Worm (Caenorhabditis elegans): ENCODE measurements around the gene trmt-10C.2.

trmt-10C.2 gene

ce11 chrIII:6307832-6308231, 38.2 kb upstream of the trmt-10C.2 start (continued):
- TF ChIP-seq ceh-90 (tag; optimal IDR thresholded peaks at IDR 0.05) (no peak), lin-35 (GFP tag; optimal IDR thresholded peaks at IDR 0.05) (no peak)

ce11 chrIII:6309066-6309465, 37.0 kb upstream of the trmt-10C.2 start, which contains the start of gene gar-2:
Gene gar-2 (plus strand): TSS chrIII:6309366.
- TF ChIP-seq lin-15B (tag; optimal IDR thresholded peaks at IDR 0.05) (no peak), swsn-7 (tag; optimal IDR thresholded peaks at IDR 0.05) (no peak), snu-23 (GFP tag; optimal IDR thresholded peaks at IDR 0.05) (no peak), hlh-4 (tag; optimal IDR thresholded peaks at IDR 0.05) (no peak), blmp-1 (tag; optimal IDR thresholded peaks at IDR 0.05) (no peak), lir-3 (tag; optimal IDR thresholded peaks at IDR 0.05; ENCODE audit: poor library complexity) (no peak)

ce11 chrIII:6310352-6310751, 35.7 kb upstream of the trmt-10C.2 start:
- TF ChIP-seq ceh-82 (tag; optimal IDR thresholded peaks at IDR 0.05) (peak in 1 of 3 experiments; percentile 2), fkh-10 (GFP tag; optimal IDR thresholded peaks at IDR 0.05) (peak; percentile 87), ces-1 (GFP tag; optimal IDR thresholded peaks at IDR 0.05) (peak; percentile 30), lsy-2 (tag; optimal IDR thresholded peaks at IDR 0.05) (peak in 1 of 2 experiments; percentile 5), nhr-71 (tag; optimal IDR thresholded peaks at IDR 0.05) (peak; percentile 8), lin-14 (GFP tag; optimal IDR thresholded peaks at IDR 0.05) (peak; percentile 66), swsn-7 (tag; optimal IDR thresholded peaks at IDR 0.05) (no peak), nhr-19 (GFP tag; conservative IDR thresholded peaks at IDR 0.05) (no peak)

ce11 chrIII:6311452-6311851, 34.6 kb upstream of the trmt-10C.2 start:
- TF ChIP-seq nhr-47 (tag; optimal IDR thresholded peaks at IDR 0.05) (peak; percentile 24), fkh-8 (tag; optimal IDR thresholded peaks at IDR 0.05) (peak; percentile 52), isw-1 (GFP tag; IDR thresholded peaks at IDR 0.05) (no peak)

DNA sequence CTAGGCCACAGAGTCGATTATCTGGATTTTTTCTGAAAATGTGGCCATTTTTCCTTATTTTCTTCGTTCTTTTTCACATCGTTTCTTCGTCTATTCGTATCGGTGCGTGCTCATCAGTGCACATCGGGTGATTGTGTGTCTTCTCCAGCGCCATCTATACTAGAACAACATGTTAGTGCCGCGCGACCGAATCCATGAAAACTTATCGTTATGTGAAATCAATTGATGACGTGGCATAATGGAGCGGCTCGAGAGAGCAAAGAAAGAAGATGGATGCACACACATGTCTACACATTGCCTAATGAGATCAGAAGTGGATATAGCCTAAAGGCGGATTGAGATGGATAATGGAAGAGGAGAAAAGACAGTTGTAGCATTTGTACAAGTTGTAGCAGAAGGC, 33.8 kb upstream of the trmt-10C.2 start:
- TF ChIP-seq ceh-82 (tag; optimal IDR thresholded peaks at IDR 0.05) = no peak
- TF ChIP-seq lin-14 (GFP tag; optimal IDR thresholded peaks at IDR 0.05) = peak; percentile 32

- no peak for TF ChIP-seq unc-86 (tag; optimal IDR thresholded peaks at IDR 0.05)
- peak; percentile 3 for TF ChIP-seq lin-14 (GFP tag; optimal IDR thresholded peaks at IDR 0.05)
Measured at ce11 chrIII:6315515-6315914, 30.6 kb upstream of the trmt-10C.2 start.

- TF ChIP-seq ztf-4 (tag; optimal IDR thresholded peaks at IDR 0.05) (no peak), nhr-28 (tag; optimal IDR thresholded peaks at IDR 0.05) (no peak), jun-1 (tag; optimal IDR thresholded peaks at IDR 0.05) (no peak), lin-14 (GFP tag; optimal IDR thresholded peaks at IDR 0.05) (no peak), irx-1 (tag; optimal IDR thresholded peaks at IDR 0.05) (no peak), nhr-47 (tag; optimal IDR thresholded peaks at IDR 0.05) (no peak), lin-35 (GFP tag; optimal IDR thresholded peaks at IDR 0.05) (no peak)
Measured at ce11 chrIII:6316795-6317194, 29.3 kb upstream of the trmt-10C.2 start.

ce11 chrIII:6317345-6317744, 28.7 kb upstream of the trmt-10C.2 start:
- peak; percentile 48 for TF ChIP-seq nhr-47 (tag; optimal IDR thresholded peaks at IDR 0.05)
- peak; percentile 79 for TF ChIP-seq lin-14 (GFP tag; optimal IDR thresholded peaks at IDR 0.05)
- no peak for TF ChIP-seq tlp-1 (tag; optimal IDR thresholded peaks at IDR 0.05)
- TF ChIP-seq zip-4 (GFP tag; optimal IDR thresholded peaks at IDR 0.05) = no peak
- TF ChIP-seq mdl-1 (tag; optimal IDR thresholded peaks at IDR 0.05) = no peak
- no peak for TF ChIP-seq pqm-1 (tag; optimal IDR thresholded peaks at IDR 0.05)
- TF ChIP-seq fkh-10 (GFP tag; optimal IDR thresholded peaks at IDR 0.05) = peak; percentile 98
- peak in 1 of 2 experiments; percentile 5 for TF ChIP-seq lsy-2 (tag; optimal IDR thresholded peaks at IDR 0.05)
- peak; percentile 18; the same call in 1 of the 2 replicates for TF ChIP-seq nhr-19 (GFP tag; conservative IDR thresholded peaks at IDR 0.05)
- peak; percentile 48 for TF ChIP-seq nhr-71 (tag; optimal IDR thresholded peaks at IDR 0.05)
- peak; percentile 81 for TF ChIP-seq ces-1 (GFP tag; optimal IDR thresholded peaks at IDR 0.05)
